Worm (Caenorhabditis elegans) whole organism, mixed stage, embryonic: ENCODE results near the gene cyp-14A2.
A peak's percentile ranks its signal among the peaks of the same experiment; 100 is the strongest.

Experiments
- M03D4.4 ChIP-seq: sonication (generic microtip); optimal IDR thresholded peaks from 2 replicates; lab custom pipeline; 2017; ENCODE audit warnings: mild to moderate bottlenecking, missing genetic modification characterization, missing compliant biosample characterization
- bed-3 ChIP-seq: fragments of 200-800 bp; sonication (Bioruptor generic); optimal IDR thresholded peaks from 3 replicates; lab custom pipeline; 2018; ENCODE audit warnings: mild to moderate bottlenecking, missing genetic modification characterization, moderate library complexity, missing compliant biosample characterization
- blmp-1 ChIP-seq: fragments of 150-350 bp; optimal IDR thresholded peaks from 2 replicates; lab custom pipeline; 2014; ENCODE audit warnings: missing biosample characterization, missing genetic modification characterization
- ceh-39 ChIP-seq: fragments of 150-350 bp; optimal IDR thresholded peaks from 2 replicates; lab custom pipeline; 2014; ENCODE audit warnings: missing biosample characterization, missing genetic modification characterization
- ceh-43 ChIP-seq: fragments of 200-800 bp; sonication (Bioruptor generic); optimal IDR thresholded peaks from 2 replicates; lab custom pipeline; 2018; ENCODE audit warnings: mild to moderate bottlenecking, missing genetic modification characterization, moderate library complexity, missing compliant biosample characterization
- ceh-83 ChIP-seq: fragments of 200-800 bp; sonication (Bioruptor generic); optimal IDR thresholded peaks from 2 replicates; lab custom pipeline; 2018; ENCODE audit warnings: mild to moderate bottlenecking, missing genetic modification characterization, missing compliant biosample characterization
- ces-1 ChIP-seq: fragments of 150-350 bp; optimal IDR thresholded peaks from 2 replicates; lab custom pipeline; 2014; ENCODE audit warnings: missing biosample characterization, missing genetic modification reagents, missing genetic modification characterization
- cnd-1 ChIP-seq: fragments of 200-800 bp; sonication (Bioruptor generic); optimal IDR thresholded peaks from 2 replicates; lab custom pipeline; 2018; ENCODE audit warnings: mild to moderate bottlenecking, missing genetic modification characterization, missing compliant biosample characterization
- drap-1 ChIP-seq: fragments of 200-800 bp; sonication (Bioruptor generic); optimal IDR thresholded peaks from 3 replicates; lab custom pipeline; 2018; ENCODE audit warnings: mild to moderate bottlenecking, missing genetic modification characterization, missing compliant biosample characterization
- elt-1 ChIP-seq: sonication (generic microtip); optimal IDR thresholded peaks from 2 replicates; lab custom pipeline; 2017; ENCODE audit warnings: missing genetic modification characterization, mild to moderate bottlenecking, missing compliant biosample characterization, antibody characterized with exemption, moderate library complexity, borderline replicate concordance; ENCODE audit not compliant: insufficient read depth
- elt-3 ChIP-seq: fragments of 150-350 bp; optimal IDR thresholded peaks from 2 replicates; lab custom pipeline; 2014; ENCODE audit warnings: missing biosample characterization, missing genetic modification characterization
- flh-1 ChIP-seq: fragments of 200-800 bp; sonication (Bioruptor generic); optimal IDR thresholded peaks from 2 replicates; lab custom pipeline; 2018; ENCODE audit warnings: mild to moderate bottlenecking, missing genetic modification characterization, moderate library complexity, missing compliant biosample characterization
- ham-2 ChIP-seq: fragments of 200-800 bp; sonication (Bioruptor generic); optimal IDR thresholded peaks from 2 replicates; lab custom pipeline; 2018; ENCODE audit warnings: mild to moderate bottlenecking, missing genetic modification characterization, missing compliant biosample characterization
- hlh-1 ChIP-seq: fragments of 150-350 bp; optimal IDR thresholded peaks from 2 replicates; lab custom pipeline; 2014; ENCODE audit warnings: missing biosample characterization, missing genetic modification reagents, missing genetic modification characterization
- lin-13 ChIP-seq: fragments of 150-350 bp; optimal IDR thresholded peaks from 2 replicates; lab custom pipeline; 2014; ENCODE audit warnings: missing biosample characterization, missing genetic modification characterization
- lin-32 ChIP-seq: fragments of 200-800 bp; sonication (Bioruptor generic); optimal IDR thresholded peaks from 2 replicates; lab custom pipeline; 2018; ENCODE audit warnings: mild to moderate bottlenecking, missing genetic modification characterization, missing compliant biosample characterization
- lsy-2 ChIP-seq: fragments of 150-350 bp; optimal IDR thresholded peaks from 2 replicates; lab custom pipeline; 2014; ENCODE audit warnings: missing biosample characterization, missing genetic modification characterization
- mab-5 ChIP-seq: fragments of 150-350 bp; optimal IDR thresholded peaks from 2 replicates; lab custom pipeline; 2014; ENCODE audit warnings: missing biosample characterization, missing genetic modification characterization
- mep-1 ChIP-seq: fragments of 150-350 bp; optimal IDR thresholded peaks from 2 replicates; lab custom pipeline; 2017; ENCODE audit warnings: missing biosample characterization, missing genetic modification reagents, missing genetic modification characterization, inconsistent platforms
- mls-2 ChIP-seq: sonication (generic microtip); optimal IDR thresholded peaks from 2 replicates; lab custom pipeline; 2016; ENCODE audit warnings: mild to moderate bottlenecking, missing genetic modification characterization, moderate library complexity, missing compliant biosample characterization
- nhr-12 ChIP-seq: fragments of 150-350 bp; optimal IDR thresholded peaks from 2 replicates; lab custom pipeline; 2014; ENCODE audit warnings: missing biosample characterization, missing genetic modification characterization
- nhr-2 ChIP-seq: fragments of 150-350 bp; optimal IDR thresholded peaks from 2 replicates; lab custom pipeline; 2014; ENCODE audit warnings: missing biosample characterization, missing genetic modification characterization
- nhr-237 ChIP-seq: fragments of 150-350 bp; optimal IDR thresholded peaks from 2 replicates; lab custom pipeline; 2014; ENCODE audit warnings: missing biosample characterization, missing genetic modification characterization
- nhr-28 ChIP-seq: fragments of 150-350 bp; optimal IDR thresholded peaks from 2 replicates; lab custom pipeline; 2014; ENCODE audit warnings: missing biosample characterization, missing genetic modification characterization
- nhr-76 ChIP-seq: sonication (generic microtip); optimal IDR thresholded peaks from 2 replicates; lab custom pipeline; 2017; ENCODE audit warnings: missing biosample characterization, missing genetic modification characterization
- pha-4 ChIP-seq: fragments of 150-350 bp; optimal IDR thresholded peaks from 2 replicates; lab custom pipeline; 2018; ENCODE audit warnings: missing biosample characterization, missing genetic modification reagents, missing genetic modification characterization
- sem-2 ChIP-seq: fragments of 200-800 bp; sonication (Bioruptor generic); optimal IDR thresholded peaks from 2 replicates; lab custom pipeline; 2018; ENCODE audit warnings: mild to moderate bottlenecking, missing genetic modification characterization, missing compliant biosample characterization
- snpc-4 ChIP-seq: fragments of 150-350 bp; optimal IDR thresholded peaks from 2 replicates; lab custom pipeline; 2014; ENCODE audit warnings: missing biosample characterization, missing genetic modification characterization
- sptf-1 ChIP-seq: sonication (generic microtip); optimal IDR thresholded peaks from 2 replicates; lab custom pipeline; 2017; ENCODE audit warnings: mild to moderate bottlenecking, missing genetic modification characterization, moderate library complexity, missing compliant biosample characterization
- tbx-8 ChIP-seq: fragments of 200-800 bp; sonication (Bioruptor generic); optimal IDR thresholded peaks from 2 replicates; lab custom pipeline; 2018; ENCODE audit warnings: mild to moderate bottlenecking, missing genetic modification characterization, moderate library complexity, missing compliant biosample characterization
- unc-120 ChIP-seq: sonication (generic microtip); optimal IDR thresholded peaks from 2 replicates; lab custom pipeline; 2017; ENCODE audit warnings: missing genetic modification characterization, missing compliant biosample characterization; ENCODE audit not compliant: poor library complexity, severe bottlenecking
- unc-39 ChIP-seq: fragments of 150-350 bp; optimal IDR thresholded peaks from 2 replicates; lab custom pipeline; 2014; ENCODE audit warnings: missing biosample characterization, missing genetic modification characterization
- unc-62 ChIP-seq: fragments of 150-350 bp; optimal IDR thresholded peaks from 2 replicates; lab custom pipeline; 2014; ENCODE audit warnings: missing biosample characterization, missing genetic modification reagents, missing genetic modification characterization
- zip-8 ChIP-seq: fragments of 150-350 bp; optimal IDR thresholded peaks from 2 replicates; lab custom pipeline; 2014; ENCODE audit warnings: missing biosample characterization, missing genetic modification characterization
- ztf-11 ChIP-seq: fragments of 150-350 bp; optimal IDR thresholded peaks from 2 replicates; lab custom pipeline; 2014; ENCODE audit warnings: missing biosample characterization, missing genetic modification characterization

cyp-14A2 gene

DNA sequence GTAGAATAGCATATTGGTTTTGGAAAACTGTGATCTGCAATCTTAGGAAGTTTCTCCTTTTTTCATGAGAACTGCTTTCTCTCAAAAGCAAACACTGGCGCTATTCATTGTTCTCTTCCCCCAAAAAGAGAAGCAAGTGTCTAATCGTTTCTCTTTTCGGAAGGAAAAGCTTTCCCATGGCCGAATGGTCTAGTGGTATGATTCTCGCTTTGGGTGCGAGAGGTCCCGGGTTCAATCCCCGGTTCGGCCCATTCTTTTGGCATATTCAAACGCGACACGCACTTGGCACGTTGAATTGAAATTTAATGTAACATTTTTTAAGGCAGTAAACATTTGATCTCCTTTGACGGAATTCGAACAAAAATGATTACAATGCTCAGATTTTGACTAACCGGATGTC, 38.4 kb upstream of the cyp-14A2 start:
- TF ChIP-seq mep-1 (tag; lab: Kevin White, UChicago) = no peak
- TF ChIP-seq elt-3 (tag; lab: Kevin White, UChicago) = no peak
- TF ChIP-seq drap-1 (GFP tag; lab: Kevin White, UChicago) = no peak
- TF ChIP-seq tbx-8 (GFP tag; lab: Kevin White, UChicago) = no peak
- no peak for TF ChIP-seq ces-1 (GFP tag; lab: Kevin White, UChicago)
- TF ChIP-seq cnd-1 = no peak
- no peak for TF ChIP-seq sptf-1 (tag; lab: Kevin White, UChicago)
- TF ChIP-seq M03D4.4 = no peak
- TF ChIP-seq nhr-28 (tag; lab: Kevin White, UChicago) = no peak
- TF ChIP-seq unc-39 (tag; lab: Kevin White, UChicago) = no peak
- no peak for TF ChIP-seq nhr-76 (tag; lab: Kevin White, UChicago)
- TF ChIP-seq lin-32 (GFP tag; lab: Kevin White, UChicago) = no peak
- TF ChIP-seq snpc-4 = no peak
- no peak for TF ChIP-seq ztf-11 (tag; lab: Kevin White, UChicago)
- no peak for TF ChIP-seq unc-62 (GFP tag; lab: Kevin White, UChicago)
- no peak for TF ChIP-seq ham-2 (GFP tag; lab: Kevin White, UChicago)
- TF ChIP-seq flh-1 (GFP tag; lab: Kevin White, UChicago) = no peak
- no peak for TF ChIP-seq ceh-83 (GFP tag; lab: Kevin White, UChicago)

DNA sequence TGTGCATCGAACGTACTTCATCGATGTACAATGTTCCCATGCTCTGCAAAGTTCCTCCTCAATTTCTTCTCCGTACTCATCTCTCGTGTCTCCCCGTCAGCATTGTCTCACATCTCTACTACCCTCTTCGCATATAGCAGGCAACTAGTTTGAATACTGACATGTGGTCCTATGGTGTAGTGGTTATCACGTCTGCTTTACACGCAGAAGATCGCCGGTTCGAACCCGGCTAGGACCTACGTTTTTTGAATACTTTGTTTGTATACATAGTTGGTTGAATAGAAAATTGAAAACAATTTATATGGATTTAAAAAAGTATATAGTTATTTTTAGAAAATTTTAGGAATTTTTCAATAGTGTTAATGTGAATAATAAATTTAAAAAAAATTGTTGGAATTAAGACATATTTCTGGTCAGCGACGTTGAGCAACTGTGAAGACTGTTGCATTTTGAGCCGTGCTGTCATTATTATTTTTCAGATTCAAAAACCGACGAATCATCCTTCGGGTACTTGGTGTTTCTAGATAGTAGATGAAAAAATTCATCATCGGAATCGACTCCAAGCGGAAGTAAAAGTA, 37.5 kb upstream of the cyp-14A2 start:
- peak; percentile 62 for TF ChIP-seq ces-1 (GFP tag; lab: Kevin White, UChicago)
- TF ChIP-seq unc-39 (tag; lab: Kevin White, UChicago) = peak; percentile 25
- TF ChIP-seq mab-5 (tag; lab: Kevin White, UChicago) = peak; percentile 56
- TF ChIP-seq nhr-2 (tag; lab: Kevin White, UChicago) = no peak
- TF ChIP-seq nhr-76 (tag; lab: Kevin White, UChicago) = no peak
- TF ChIP-seq nhr-28 (tag; lab: Kevin White, UChicago) = peak; percentile 20
- TF ChIP-seq ztf-11 (tag; lab: Kevin White, UChicago) = peak; percentile 55
- peak; percentile 79 for TF ChIP-seq nhr-237 (tag; lab: Kevin White, UChicago)
- peak; percentile 47 for TF ChIP-seq lsy-2 (tag; lab: Kevin White, UChicago)
- TF ChIP-seq M03D4.4 = peak; percentile 96
- peak; percentile 89 for TF ChIP-seq tbx-8 (GFP tag; lab: Kevin White, UChicago)
- peak; percentile 96 for TF ChIP-seq cnd-1
- peak; percentile 37 for TF ChIP-seq ceh-39 (tag; lab: Kevin White, UChicago)
- TF ChIP-seq mls-2 (tag; lab: Kevin White, UChicago) = peak; percentile 96
- peak; percentile 91 for TF ChIP-seq sem-2 (GFP tag; lab: Kevin White, UChicago)
- TF ChIP-seq snpc-4 = no peak
- peak; percentile 59 for TF ChIP-seq elt-3 (tag; lab: Kevin White, UChicago)
- peak; percentile 90 for TF ChIP-seq lin-32 (GFP tag; lab: Kevin White, UChicago)
- no peak for TF ChIP-seq nhr-12 (tag; lab: Kevin White, UChicago)
- peak; percentile 93 for TF ChIP-seq ceh-43 (GFP tag; lab: Kevin White, UChicago)
- peak; percentile 86 for TF ChIP-seq unc-62 (GFP tag; lab: Kevin White, UChicago)
- TF ChIP-seq mep-1 (tag; lab: Kevin White, UChicago) = peak; percentile 90
- TF ChIP-seq elt-1 (tag; lab: Kevin White, UChicago) = no peak
- peak; percentile 88 for TF ChIP-seq pha-4 (tag; lab: Kevin White, UChicago)
- no peak for TF ChIP-seq zip-8 (tag; lab: Kevin White, UChicago)
- TF ChIP-seq ham-2 (GFP tag; lab: Kevin White, UChicago) = peak; percentile 94
- peak; percentile 99 for TF ChIP-seq ceh-83 (GFP tag; lab: Kevin White, UChicago)
- peak; percentile 97 for TF ChIP-seq sptf-1 (tag; lab: Kevin White, UChicago)
- peak; percentile 93 for TF ChIP-seq unc-120 (tag; lab: Kevin White, UChicago)
- TF ChIP-seq flh-1 (GFP tag; lab: Kevin White, UChicago) = peak; percentile 83
- peak; percentile 96 for TF ChIP-seq drap-1 (GFP tag; lab: Kevin White, UChicago)
- peak; percentile 90 for TF ChIP-seq bed-3 (GFP tag; lab: Kevin White, UChicago)
- TF ChIP-seq hlh-1 = peak; percentile 78
- TF ChIP-seq blmp-1 (tag; lab: Kevin White, UChicago) = no peak
- peak; percentile 78 for TF ChIP-seq lin-13 (tag; lab: Kevin White, UChicago)
